Worm (Caenorhabditis elegans) whole organism, L1 larva: ENCODE measurements around the gene C47D12.5.
A peak's percentile ranks its signal among the peaks of the same experiment; 100 is the strongest.

Source experiments
- alr-1 ChIP-seq: fragments of 200-800 bp; sonication (Bioruptor generic); optimal IDR thresholded peaks from 2 replicates; lab custom pipeline; 2018; ENCODE audit warnings: borderline replicate concordance, mild to moderate bottlenecking, missing genetic modification characterization, missing compliant biosample characterization
- aly-2 ChIP-seq: fragments of 150-350 bp; optimal IDR thresholded peaks from 2 replicates; lab custom pipeline; 2014; ENCODE audit warnings: missing biosample characterization, missing genetic modification characterization
- ama-1 ChIP-seq: fragments of 150-350 bp; optimal IDR thresholded peaks from 2 replicates; lab custom pipeline; 2014
- blmp-1 ChIP-seq: fragments of 150-350 bp; optimal IDR thresholded peaks from 2 replicates; lab custom pipeline; 2014; ENCODE audit warnings: missing biosample characterization, missing genetic modification characterization
- ceh-8 ChIP-seq: fragments of 200-800 bp; sonication (Bioruptor generic); optimal IDR thresholded peaks from 2 replicates; lab custom pipeline; 2018; ENCODE audit warnings: mild to moderate bottlenecking, missing genetic modification characterization, moderate library complexity, missing compliant biosample characterization
- dsc-1 ChIP-seq: sonication (generic microtip); optimal IDR thresholded peaks from 2 replicates; lab custom pipeline; 2016; ENCODE audit warnings: mild to moderate bottlenecking, missing genetic modification characterization, missing compliant biosample characterization
- efl-1 ChIP-seq, 4 experiments: fragments of 150-350 bp; optimal IDR thresholded peaks in 3 of 4; peaks in 1 of 4; 1 replicate in 1 of 4; 2 replicates in 3 of 4; lab custom pipeline; 2014; ENCODE audit warnings: missing biosample characterization in 2 of 4, missing genetic modification characterization in 2 of 4, missing genetic modification reagents in 2 of 4
- egl-13 ChIP-seq: sonication (generic microtip); optimal IDR thresholded peaks from 2 replicates; lab custom pipeline; 2016; ENCODE audit warnings: missing genotype, missing genetic modification reagents, missing genetic modification characterization, missing compliant biosample characterization
- elt-2 ChIP-seq: sonication (generic microtip); optimal IDR thresholded peaks from 2 replicates; lab custom pipeline; 2016; ENCODE audit warnings: missing genetic modification characterization, mild to moderate bottlenecking, inconsistent platforms, missing compliant biosample characterization, missing genetic modification reagents
- fkh-8 ChIP-seq: sonication (generic microtip); optimal IDR thresholded peaks from 2 replicates; lab custom pipeline; 2016; ENCODE audit warnings: mild to moderate bottlenecking, missing genetic modification characterization, missing compliant biosample characterization
- fos-1 ChIP-seq: fragments of 150-350 bp; optimal IDR thresholded peaks from 2 replicates; lab custom pipeline; 2014; ENCODE audit warnings: missing biosample characterization, missing genetic modification characterization
- hlh-17 ChIP-seq: fragments of 200-800 bp; sonication (Bioruptor generic); optimal IDR thresholded peaks from 2 replicates; lab custom pipeline; 2018; ENCODE audit warnings: missing genetic modification characterization, mild to moderate bottlenecking, missing compliant biosample characterization, moderate library complexity, borderline replicate concordance
- hpl-2 ChIP-seq: fragments of 150-350 bp; optimal IDR thresholded peaks from 2 replicates; lab custom pipeline; 2014; ENCODE audit warnings: missing biosample characterization, missing genetic modification reagents, missing genetic modification characterization
- irx-1 ChIP-seq: sonication (generic microtip); optimal IDR thresholded peaks from 2 replicates; lab custom pipeline; 2016; ENCODE audit warnings: missing genetic modification characterization, missing compliant biosample characterization
- jun-1 ChIP-seq: fragments of 150-350 bp; optimal IDR thresholded peaks from 2 replicates; lab custom pipeline; 2014; ENCODE audit warnings: missing biosample characterization, missing genetic modification reagents, missing genetic modification characterization
- lin-14 ChIP-seq: fragments of 200-800 bp; sonication (Bioruptor generic); optimal IDR thresholded peaks from 2 replicates; lab custom pipeline; 2018; ENCODE audit warnings: mild to moderate bottlenecking, missing genetic modification characterization, moderate library complexity, missing compliant biosample characterization
- lin-15B ChIP-seq: fragments of 150-350 bp; sonication (generic microtip); optimal IDR thresholded peaks from 3 replicates; lab custom pipeline; 2014; ENCODE audit warnings: missing biosample characterization, missing genetic modification characterization
- lin-35 ChIP-seq, 2 experiments: fragments of 150-350 bp; optimal IDR thresholded peaks; 2 replicates each; lab custom pipeline; 2014; ENCODE audit warnings: missing biosample characterization in 2 of 2, missing genetic modification characterization in 2 of 2, missing genetic modification reagents in 2 of 2
- lin-39 ChIP-seq: fragments of 150-350 bp; optimal IDR thresholded peaks from 2 replicates; lab custom pipeline; 2014; ENCODE audit warnings: missing biosample characterization, missing genetic modification reagents, missing genetic modification characterization
- lir-3 ChIP-seq: sonication (generic microtip); optimal IDR thresholded peaks from 2 replicates; lab custom pipeline; 2016; ENCODE audit warnings: mild to moderate bottlenecking, missing genetic modification characterization, moderate library complexity, missing compliant biosample characterization; ENCODE audit not compliant: poor library complexity
- lsy-2 ChIP-seq, 2 experiments: fragments of 150-350 bp; optimal IDR thresholded peaks; 2 replicates each; lab custom pipeline; 2014; ENCODE audit warnings: missing biosample characterization in 2 of 2, missing genetic modification characterization in 2 of 2
- mep-1 ChIP-seq: fragments of 150-350 bp; optimal IDR thresholded peaks from 2 replicates; lab custom pipeline; 2014; ENCODE audit warnings: missing biosample characterization, missing genetic modification characterization
- nhr-11 ChIP-seq: fragments of 150-350 bp; optimal IDR thresholded peaks from 2 replicates; lab custom pipeline; 2014; ENCODE audit warnings: missing biosample characterization, missing genetic modification characterization
- nhr-12 ChIP-seq: sonication (generic microtip); optimal IDR thresholded peaks from 2 replicates; lab custom pipeline; 2017; ENCODE audit warnings: missing biosample characterization, missing genetic modification characterization
- nhr-19 ChIP-seq: fragments of 200-800 bp; sonication (Bioruptor generic); conservative IDR thresholded peaks from 2 replicates; pipeline ENCODE4 v1.3.6; 2022; ENCODE audit warnings: missing genetic modification characterization, missing compliant biosample characterization
- nhr-20 ChIP-seq: sonication (generic microtip); optimal IDR thresholded peaks from 2 replicates; lab custom pipeline; 2016; ENCODE audit warnings: mild to moderate bottlenecking, missing genetic modification characterization, missing compliant biosample characterization
- nhr-237 ChIP-seq: fragments of 150-350 bp; optimal IDR thresholded peaks from 2 replicates; lab custom pipeline; 2014; ENCODE audit warnings: missing biosample characterization, missing genetic modification characterization
- nhr-47 ChIP-seq: sonication (generic microtip); optimal IDR thresholded peaks from 2 replicates; lab custom pipeline; 2016; ENCODE audit warnings: mild to moderate bottlenecking, missing genetic modification characterization, moderate library complexity, missing compliant biosample characterization
- nhr-71 ChIP-seq: sonication (generic microtip); optimal IDR thresholded peaks from 2 replicates; lab custom pipeline; 2016; ENCODE audit warnings: mild to moderate bottlenecking, missing genetic modification characterization, moderate library complexity, missing compliant biosample characterization
- nhr-77 ChIP-seq: fragments of 150-350 bp; optimal IDR thresholded peaks from 2 replicates; lab custom pipeline; 2014; ENCODE audit warnings: missing biosample characterization, missing genetic modification characterization
- nhr-84 ChIP-seq: sonication (generic microtip); optimal IDR thresholded peaks from 2 replicates; lab custom pipeline; 2017; ENCODE audit warnings: missing biosample characterization, missing genetic modification characterization
- nhr-85 ChIP-seq: sonication (generic microtip); peaks from one replicate; lab custom pipeline; 2016; ENCODE audit warnings: missing genetic modification characterization, inconsistent platforms, missing compliant biosample characterization
- nhr-90 ChIP-seq: sonication (generic microtip); optimal IDR thresholded peaks from 2 replicates; lab custom pipeline; 2016; ENCODE audit warnings: mild to moderate bottlenecking, missing genetic modification characterization, missing compliant biosample characterization; ENCODE audit not compliant: poor library complexity
- pax-3 ChIP-seq: fragments of 200-800 bp; sonication (Bioruptor generic); optimal IDR thresholded peaks from 2 replicates; lab custom pipeline; 2018; ENCODE audit warnings: mild to moderate bottlenecking, missing genetic modification characterization, moderate library complexity, missing compliant biosample characterization
- skn-1 ChIP-seq: fragments of 150-350 bp; optimal IDR thresholded peaks from 2 replicates; lab custom pipeline; 2014; ENCODE audit warnings: missing biosample characterization, missing genetic modification characterization
- snu-23 ChIP-seq: sonication (generic microtip); optimal IDR thresholded peaks from 2 replicates; lab custom pipeline; 2016; ENCODE audit warnings: missing genetic modification characterization, missing compliant biosample characterization
- swsn-7 ChIP-seq: sonication (generic microtip); optimal IDR thresholded peaks from 2 replicates; lab custom pipeline; 2016; ENCODE audit warnings: missing genetic modification characterization, missing compliant biosample characterization
- unc-86 ChIP-seq: sonication (generic microtip); optimal IDR thresholded peaks from 2 replicates; lab custom pipeline; 2016; ENCODE audit warnings: missing genetic modification characterization, missing compliant biosample characterization
- xbp-1 ChIP-seq: sonication (generic microtip); optimal IDR thresholded peaks from 2 replicates; lab custom pipeline; 2016; ENCODE audit warnings: missing genetic modification characterization, missing compliant biosample characterization
- zip-4 ChIP-seq: fragments of 200-800 bp; sonication (Bioruptor generic); optimal IDR thresholded peaks from 2 replicates; lab custom pipeline; 2018; ENCODE audit warnings: mild to moderate bottlenecking, missing genetic modification characterization, moderate library complexity, missing compliant biosample characterization
- ztf-11 ChIP-seq, 2 experiments: sonication (generic microtip); optimal IDR thresholded peaks; 2 replicates each; lab custom pipeline; 2016 to 2017; ENCODE audit warnings: missing genetic modification characterization in 2 of 2, missing biosample characterization in 1 of 2, missing compliant biosample characterization in 1 of 2
- ztf-4 ChIP-seq: fragments of 150-350 bp; optimal IDR thresholded peaks from 2 replicates; lab custom pipeline; 2014; ENCODE audit warnings: missing biosample characterization, missing genetic modification characterization

Gene C47D12.5

ce11 chrII:11642025-11642424, 43.1 kb downstream of the C47D12.5 start (continued):
- no peak for TF ChIP-seq lin-15B (tag; lab: Kevin White, UChicago)
- TF ChIP-seq alr-1 (tag; lab: Kevin White, UChicago) = no peak

ce11 chrII:11637817-11638216, 47.3 kb downstream of the C47D12.5 start:
- TF ChIP-seq efl-1 (optimal IDR thresholded peaks at IDR 0.05; lab: Kevin White, UChicago) (no peak), efl-1 (GFP tag; optimal IDR thresholded peaks at IDR 0.05 in 1 of 2; lab: Kevin White, UChicago) (peak in 1 of 2 experiments; percentile 58), ceh-8 (GFP tag; lab: Kevin White, UChicago) (no peak), lin-35 (GFP tag; optimal IDR thresholded peaks at IDR 0.05; lab: Kevin White, UChicago) (no peak), snu-23 (GFP tag; lab: Kevin White, UChicago) (no peak), zip-4 (GFP tag; lab: Kevin White, UChicago) (no peak)

ce11 chrII:11637189-11637754, 47.8 kb downstream of the C47D12.5 start:
- TF ChIP-seq jun-1 (tag; lab: Kevin White, UChicago) = peak; percentile 17
- no peak for TF ChIP-seq hpl-2 (GFP tag; lab: Kevin White, UChicago)
- TF ChIP-seq egl-13 (tag; lab: Kevin White, UChicago) = peak; percentile 40
- no peak for TF ChIP-seq nhr-237 (tag; lab: Kevin White, UChicago)
- TF ChIP-seq nhr-20 (tag; lab: Kevin White, UChicago) = peak; percentile 8
- TF ChIP-seq lir-3 = peak; percentile 33
- no peak for TF ChIP-seq nhr-84 (tag; lab: Kevin White, UChicago)
- TF ChIP-seq elt-2 (tag; lab: Kevin White, UChicago) = peak; percentile 30
- TF ChIP-seq nhr-71 (tag; lab: Kevin White, UChicago) = peak; percentile 72
- no peak for TF ChIP-seq nhr-85 (tag; lab: Kevin White, UChicago)
- TF ChIP-seq aly-2 (tag; lab: Kevin White, UChicago) = peak; percentile 75
- TF ChIP-seq fkh-8 (tag; lab: Kevin White, UChicago) = no peak
- peak; percentile 53 for TF ChIP-seq fos-1 (tag; lab: Kevin White, UChicago)
- TF ChIP-seq dsc-1 (tag; lab: Kevin White, UChicago) = peak; percentile 72
- TF ChIP-seq nhr-47 (tag; lab: Kevin White, UChicago) = peak; percentile 48
- peak in 1 of 2 experiments; percentile 35 for TF ChIP-seq ztf-11 (tag; optimal IDR thresholded peaks at IDR 0.05; lab: Kevin White, UChicago)
- TF ChIP-seq nhr-19 (GFP tag; lab: Robert Waterston, UW) = peak; percentile 28
- TF ChIP-seq efl-1 (optimal IDR thresholded peaks at IDR 0.05; lab: Kevin White, UChicago) = peak in 1 of 2 experiments; percentile 2
- TF ChIP-seq efl-1 (GFP tag; optimal IDR thresholded peaks at IDR 0.05 in 1 of 2; lab: Kevin White, UChicago) = peak in 1 of 2 experiments; percentile 85
- peak; percentile 83 for TF ChIP-seq ztf-4 (tag; lab: Kevin White, UChicago)
- no peak for TF ChIP-seq hlh-17 (GFP tag; lab: Kevin White, UChicago)
- TF ChIP-seq mep-1 (tag; lab: Kevin White, UChicago) = no peak
- peak; percentile 17 for TF ChIP-seq swsn-7 (tag; lab: Kevin White, UChicago)
- no peak for TF ChIP-seq pax-3 (tag; lab: Kevin White, UChicago)
- peak; percentile 79 for TF ChIP-seq ama-1 (lab: Kevin White, UChicago)
- no peak for TF ChIP-seq irx-1 (tag; lab: Kevin White, UChicago)
- no peak for TF ChIP-seq nhr-12 (tag; lab: Kevin White, UChicago)
- peak; percentile 5 for TF ChIP-seq nhr-77 (tag; lab: Kevin White, UChicago)
- peak; percentile 32 for TF ChIP-seq nhr-11 (tag; lab: Kevin White, UChicago)
- TF ChIP-seq snu-23 (GFP tag; lab: Kevin White, UChicago) = peak; percentile 30
- TF ChIP-seq unc-86 (tag; lab: Kevin White, UChicago) = peak; percentile 44
- peak; percentile 10 for TF ChIP-seq blmp-1
- peak; percentile 24 for TF ChIP-seq zip-4 (GFP tag; lab: Kevin White, UChicago)
- peak; percentile 9 for TF ChIP-seq xbp-1
- TF ChIP-seq lin-39 (tag; lab: Kevin White, UChicago) = peak; percentile 31
- no peak for TF ChIP-seq lin-14 (GFP tag; lab: Kevin White, UChicago)
- peak; percentile 67 for TF ChIP-seq nhr-90 (tag; lab: Kevin White, UChicago)
- TF ChIP-seq lsy-2 (tag; optimal IDR thresholded peaks at IDR 0.05; lab: Kevin White, UChicago) = peak; percentile 25 to 59
- no peak for TF ChIP-seq skn-1 (tag; lab: Kevin White, UChicago)
